Worm (Caenorhabditis elegans) whole organism, late embryonic: Measurements from ENCODE around the gene nspg-13.

ENCODE experiments used
- F13H6.1 ChIP-seq: sonication (generic microtip); optimal IDR thresholded peaks from 2 replicates; lab custom pipeline; 2016; ENCODE audit warnings: missing genetic modification characterization, missing compliant biosample characterization
- T23F11.4 ChIP-seq: fragments of 200-800 bp; sonication (Bioruptor generic); optimal IDR thresholded peaks from 2 replicates; lab custom pipeline; 2018; ENCODE audit warnings: mild to moderate bottlenecking, missing genetic modification characterization, missing compliant biosample characterization
- Y22D7AL.16 ChIP-seq: sonication (generic microtip); optimal IDR thresholded peaks from 2 replicates; lab custom pipeline; 2016; ENCODE audit warnings: missing genetic modification characterization, missing compliant biosample characterization
- ceh-14 ChIP-seq: sonication (generic microtip); optimal IDR thresholded peaks from 2 replicates; lab custom pipeline; 2016; ENCODE audit warnings: missing genotype, missing genetic modification characterization, missing compliant biosample characterization
- ceh-19 ChIP-seq: fragments of 200-800 bp; sonication (Bioruptor generic); optimal IDR thresholded peaks from 2 replicates; lab custom pipeline; 2018; ENCODE audit warnings: mild to moderate bottlenecking, missing genetic modification characterization, missing compliant biosample characterization
- ceh-2 ChIP-seq: sonication (generic microtip); optimal IDR thresholded peaks from 2 replicates; lab custom pipeline; 2016; ENCODE audit warnings: missing genotype, missing genetic modification characterization, missing compliant biosample characterization
- ceh-22 ChIP-seq: sonication (generic microtip); optimal IDR thresholded peaks from 2 replicates; lab custom pipeline; 2017; ENCODE audit warnings: missing biosample characterization, missing genetic modification characterization
- ceh-24 ChIP-seq: sonication (generic microtip); optimal IDR thresholded peaks from 2 replicates; lab custom pipeline; 2016; ENCODE audit warnings: mild to moderate bottlenecking, missing genetic modification characterization, missing compliant biosample characterization
- ceh-31 ChIP-seq: sonication (generic microtip); optimal IDR thresholded peaks from 2 replicates; lab custom pipeline; 2016; ENCODE audit warnings: missing genetic modification characterization, missing compliant biosample characterization
- ceh-34 ChIP-seq: sonication (generic microtip); optimal IDR thresholded peaks from 2 replicates; lab custom pipeline; 2016; ENCODE audit warnings: mild to moderate bottlenecking, missing genetic modification characterization, missing compliant biosample characterization
- ceh-45 ChIP-seq: fragments of 200-800 bp; sonication (Bioruptor generic); IDR thresholded peaks from 2 replicates; pipeline ENCODE4 v1.3.6; 2022; ENCODE audit warnings: missing genetic modification reagents, missing genetic modification characterization, missing compliant biosample characterization
- ceh-48 ChIP-seq: sonication (generic microtip); optimal IDR thresholded peaks from 2 replicates; lab custom pipeline; 2016; ENCODE audit warnings: missing genetic modification characterization, inconsistent platforms, missing compliant biosample characterization
- che-1 ChIP-seq: sonication (generic microtip); optimal IDR thresholded peaks from 2 replicates; lab custom pipeline; 2016; ENCODE audit warnings: mild to moderate bottlenecking, missing genetic modification characterization, missing compliant biosample characterization
- dve-1 ChIP-seq: sonication (generic microtip); optimal IDR thresholded peaks from 2 replicates; lab custom pipeline; 2017; ENCODE audit warnings: antibody characterized with exemption, mild to moderate bottlenecking, missing genetic modification characterization, missing compliant biosample characterization
- elt-2 ChIP-seq: sonication (generic microtip); optimal IDR thresholded peaks from 2 replicates; lab custom pipeline; 2016; ENCODE audit warnings: missing genetic modification reagents, missing genetic modification characterization, missing compliant biosample characterization
- eyg-1 ChIP-seq: sonication (generic microtip); optimal IDR thresholded peaks from 2 replicates; lab custom pipeline; 2016; ENCODE audit warnings: missing genotype, missing genetic modification characterization, missing compliant biosample characterization
- fax-1 ChIP-seq: sonication (generic microtip); optimal IDR thresholded peaks from 2 replicates; lab custom pipeline; 2016; ENCODE audit warnings: missing genotype, missing genetic modification characterization, missing compliant biosample characterization
- fkh-6 ChIP-seq: sonication (generic microtip); optimal IDR thresholded peaks from 2 replicates; lab custom pipeline; 2016; ENCODE audit warnings: missing genetic modification characterization, missing compliant biosample characterization
- hlh-15 ChIP-seq: sonication (generic microtip); optimal IDR thresholded peaks from 2 replicates; lab custom pipeline; 2016; ENCODE audit warnings: missing genetic modification characterization, missing compliant biosample characterization
- hlh-30 ChIP-seq: sonication (generic microtip); optimal IDR thresholded peaks from 2 replicates; lab custom pipeline; 2017; ENCODE audit warnings: antibody characterized with exemption, missing genetic modification characterization, missing compliant biosample characterization; ENCODE audit not compliant: insufficient read depth
- lin-11 ChIP-seq: fragments of 200-800 bp; sonication (Bioruptor generic); optimal IDR thresholded peaks from 2 replicates; lab custom pipeline; 2018; ENCODE audit warnings: mild to moderate bottlenecking, missing genetic modification characterization, missing compliant biosample characterization
- mec-3 ChIP-seq: sonication (generic microtip); optimal IDR thresholded peaks from 2 replicates; lab custom pipeline; 2016; ENCODE audit warnings: borderline replicate concordance, missing genetic modification characterization, missing compliant biosample characterization
- nfya-1 ChIP-seq: sonication (generic microtip); optimal IDR thresholded peaks from 2 replicates; lab custom pipeline; 2017; ENCODE audit warnings: missing genetic modification characterization, mild to moderate bottlenecking, missing compliant biosample characterization, antibody characterized with exemption, moderate library complexity
- nhr-11 ChIP-seq: fragments of 150-350 bp; optimal IDR thresholded peaks from 2 replicates; lab custom pipeline; 2014; ENCODE audit warnings: missing biosample characterization, missing genetic modification characterization
- nhr-232 ChIP-seq: sonication (generic microtip); optimal IDR thresholded peaks from 2 replicates; lab custom pipeline; 2016; ENCODE audit warnings: missing genetic modification characterization, missing compliant biosample characterization
- pat-9 ChIP-seq: fragments of 200-800 bp; sonication (Bioruptor generic); optimal IDR thresholded peaks from 2 replicates; lab custom pipeline; 2018; ENCODE audit warnings: mild to moderate bottlenecking, missing genetic modification characterization, moderate library complexity, missing compliant biosample characterization
- pax-1 ChIP-seq: fragments of 150-350 bp; optimal IDR thresholded peaks from 2 replicates; lab custom pipeline; 2014; ENCODE audit warnings: missing biosample characterization, missing genetic modification characterization
- pha-2 ChIP-seq: sonication (generic microtip); optimal IDR thresholded peaks from 2 replicates; lab custom pipeline; 2017; ENCODE audit warnings: mild to moderate bottlenecking, missing genetic modification characterization, missing compliant biosample characterization
- pha-4 ChIP-seq: fragments of 150-350 bp; optimal IDR thresholded peaks from 2 replicates; lab custom pipeline; 2018; ENCODE audit warnings: missing biosample characterization, missing genetic modification reagents, missing genetic modification characterization
- pros-1 ChIP-seq: fragments of 150-350 bp; optimal IDR thresholded peaks from 2 replicates; lab custom pipeline; 2014; ENCODE audit warnings: missing biosample characterization, missing genetic modification reagents, missing genetic modification characterization
- ref-2 ChIP-seq: sonication (generic microtip); optimal IDR thresholded peaks from 2 replicates; lab custom pipeline; 2016; ENCODE audit warnings: missing genetic modification characterization, missing compliant biosample characterization
- sdc-2 ChIP-seq: sonication (generic microtip); optimal IDR thresholded peaks from 2 replicates; lab custom pipeline; 2016; ENCODE audit warnings: missing genotype, missing genetic modification characterization, missing compliant biosample characterization
- sox-2 ChIP-seq: fragments of 200-800 bp; sonication (Bioruptor generic); IDR thresholded peaks from 2 replicates; pipeline ENCODE4 v1.3.6; 2022; ENCODE audit warnings: missing genetic modification reagents, missing genetic modification characterization, missing compliant biosample characterization
- tbx-2 ChIP-seq: sonication (generic microtip); optimal IDR thresholded peaks from 2 replicates; lab custom pipeline; 2016; ENCODE audit warnings: missing genetic modification characterization, missing compliant biosample characterization
- tbx-7 ChIP-seq: sonication (generic microtip); optimal IDR thresholded peaks from 2 replicates; lab custom pipeline; 2016; ENCODE audit warnings: missing genotype, missing genetic modification characterization, missing compliant biosample characterization
- ttx-3 ChIP-seq: sonication (generic microtip); optimal IDR thresholded peaks from 2 replicates; lab custom pipeline; 2016; ENCODE audit warnings: missing genetic modification reagents, missing genetic modification characterization, missing compliant biosample characterization
- unc-42 ChIP-seq: sonication (generic microtip); optimal IDR thresholded peaks from 2 replicates; lab custom pipeline; 2016; ENCODE audit warnings: missing genotype, missing genetic modification characterization, missing compliant biosample characterization
- unc-55 ChIP-seq: sonication (generic microtip); optimal IDR thresholded peaks from 2 replicates; lab custom pipeline; 2017; ENCODE audit warnings: missing biosample characterization, missing genetic modification reagents, missing genetic modification characterization
- unc-86 ChIP-seq: sonication (generic microtip); optimal IDR thresholded peaks from 2 replicates; lab custom pipeline; 2016; ENCODE audit warnings: missing genetic modification characterization, missing compliant biosample characterization

The nspg-13 gene

DNA sequence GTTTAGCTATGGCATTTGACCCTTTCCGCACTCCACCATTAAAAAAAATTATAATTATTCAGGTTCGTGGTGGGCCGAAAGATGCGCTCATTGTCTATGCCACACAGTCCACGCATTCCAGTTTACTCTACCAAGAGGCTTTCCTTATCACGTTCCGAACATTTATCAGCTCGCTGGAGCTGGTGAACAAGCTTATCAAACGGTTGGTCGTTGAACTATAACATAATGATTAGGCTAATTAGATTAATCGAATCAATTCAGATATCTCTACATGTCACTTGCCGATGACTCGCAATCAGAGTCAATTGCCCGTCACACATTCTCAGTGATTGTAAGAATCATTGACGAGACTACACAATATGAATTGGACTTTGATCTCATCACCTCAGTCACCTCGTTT is 14.4 kb downstream of the nspg-13 start:
- no peak for TF ChIP-seq pax-1 (tag; lab: Kevin White, UChicago)
- TF ChIP-seq hlh-30 (tag; lab: Kevin White, UChicago) = no peak
- TF ChIP-seq elt-2 (tag; lab: Kevin White, UChicago) = peak; percentile 64

DNA sequence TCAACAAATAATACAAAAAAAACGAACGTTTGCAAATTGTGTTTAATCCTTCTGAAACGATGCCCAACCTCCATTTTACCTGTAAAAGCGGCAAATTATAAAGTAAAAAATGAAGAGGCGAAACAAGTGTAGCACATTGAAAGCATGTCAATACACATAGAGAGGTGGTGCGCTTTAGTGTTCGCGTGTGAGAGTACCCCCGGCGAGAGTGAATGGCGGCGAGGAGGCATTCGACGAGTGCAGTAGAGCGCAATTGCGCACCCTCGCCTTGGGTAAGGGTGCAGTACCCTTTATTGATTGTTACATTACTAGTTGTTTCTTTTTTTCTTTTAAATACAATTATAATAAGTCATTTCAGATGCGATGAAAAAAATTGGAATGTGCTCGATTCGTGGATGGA is 20.2 kb downstream of the nspg-13 start, which contains the start of gene hst-6:
Gene hst-6 (plus strand): TSS at position 353 of the 400 bp plus-strand sequence.
- TF ChIP-seq dve-1 (tag; lab: Kevin White, UChicago) (no peak), unc-86 (peak; percentile 3), elt-2 (tag; lab: Kevin White, UChicago) (peak; percentile 10), nhr-232 (tag; lab: Kevin White, UChicago) (no peak), pha-4 (tag; lab: Kevin White, UChicago) (no peak), ceh-48 (tag; lab: Kevin White, UChicago) (peak; percentile 69), ceh-19 (GFP tag; lab: Kevin White, UChicago) (peak; percentile 62), ceh-2 (no peak), ceh-22 (tag; lab: Kevin White, UChicago) (no peak), mec-3 (tag; lab: Kevin White, UChicago) (no peak), unc-42 (tag; lab: Kevin White, UChicago) (peak; percentile 46), nhr-11 (tag; lab: Kevin White, UChicago) (no peak), sdc-2 (tag; lab: Kevin White, UChicago) (peak; percentile 48), fax-1 (tag; lab: Kevin White, UChicago) (peak; percentile 11), unc-55 (peak; percentile 1), eyg-1 (tag; lab: Kevin White, UChicago) (peak; percentile 52), sox-2 (GFP tag; lab: Robert Waterston, UW) (peak; percentile 27; the same call in 1 of the 2 replicates), pha-2 (tag; lab: Kevin White, UChicago) (peak; percentile 20), hlh-30 (tag; lab: Kevin White, UChicago) (peak; percentile 36), tbx-7 (tag; lab: Kevin White, UChicago) (peak; percentile 1), ref-2 (tag; lab: Kevin White, UChicago) (peak; percentile 72), pros-1 (tag; lab: Kevin White, UChicago) (peak; percentile 81), nfya-1 (peak; percentile 72), tbx-2 (peak; percentile 58), ceh-14 (tag; lab: Kevin White, UChicago) (peak; percentile 6), T23F11.4 (GFP tag; lab: Kevin White, UChicago) (no peak), pat-9 (tag; lab: Kevin White, UChicago) (no peak), ceh-34 (tag; lab: Kevin White, UChicago) (peak; percentile 44), ceh-31 (tag; lab: Kevin White, UChicago) (peak; percentile 65)

DNA sequence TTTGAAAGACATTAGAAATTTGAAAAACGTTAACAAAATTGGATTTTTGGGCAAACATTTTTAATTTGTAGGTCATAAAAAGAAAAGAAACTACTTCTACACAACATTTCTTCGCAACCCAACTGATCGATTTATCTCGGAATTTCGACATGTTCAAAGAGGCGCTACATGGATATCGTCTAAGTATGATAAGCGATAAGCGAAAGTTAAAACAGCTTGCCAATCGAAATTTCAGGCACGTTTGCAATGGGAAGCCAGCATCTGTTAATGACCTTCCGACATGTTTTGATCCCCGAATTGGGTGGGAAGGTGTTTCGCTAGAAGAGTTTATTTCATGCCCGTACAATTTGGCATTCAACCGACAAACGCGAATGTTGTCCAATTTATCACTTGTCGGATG is 21.8 kb downstream of the nspg-13 start:
- TF ChIP-seq lin-11 (tag; lab: Kevin White, UChicago) (no peak), ceh-45 (GFP tag; lab: Robert Waterston, UW) (no peak), ttx-3 (tag; lab: Kevin White, UChicago) (no peak), ceh-14 (tag; lab: Kevin White, UChicago) (no peak), fkh-6 (tag; lab: Kevin White, UChicago) (no peak), Y22D7AL.16 (tag; lab: Kevin White, UChicago) (no peak), hlh-30 (tag; lab: Kevin White, UChicago) (no peak), pat-9 (tag; lab: Kevin White, UChicago) (no peak), hlh-15 (no peak), unc-55 (no peak), ceh-24 (tag; lab: Kevin White, UChicago) (no peak), F13H6.1 (tag; lab: Kevin White, UChicago) (no peak), che-1 (tag; lab: Kevin White, UChicago) (no peak), ceh-48 (tag; lab: Kevin White, UChicago) (no peak)
